Worm (Caenorhabditis elegans): ENCODE measurements around the gene ggtb-1.

Gene ggtb-1

ce11 chrIII:7142172-7142601 lies 8.6 kb downstream of the ggtb-1 start:
- TF ChIP-seq nhr-28 (tag; optimal IDR thresholded peaks at IDR 0.05) (no peak), pqm-1 (tag; optimal IDR thresholded peaks at IDR 0.05) (peak; percentile 45), nhr-237 (tag; optimal IDR thresholded peaks at IDR 0.05) (no peak), ama-1 (optimal IDR thresholded peaks at IDR 0.05) (peak; percentile 76), snpc-4 (tag; optimal IDR thresholded peaks at IDR 0.05) (peak; percentile 97), elt-2 (tag; optimal IDR thresholded peaks at IDR 0.05) (peak; percentile 26), nhr-25 (tag; optimal IDR thresholded peaks at IDR 0.05) (peak; percentile 11), ztf-4 (tag; optimal IDR thresholded peaks at IDR 0.05) (no peak), nfya-1 (tag; optimal IDR thresholded peaks at IDR 0.05; ENCODE audit: insufficient read depth) (peak; percentile 43)

- no peak for TF ChIP-seq R02D3.7 (tag; optimal IDR thresholded peaks at IDR 0.05)
- TF ChIP-seq sea-2 (GFP tag; optimal IDR thresholded peaks at IDR 0.05): no peak
Observed at ce11 chrIII:7144749-7145148, 11.2 kb downstream of the ggtb-1 start, which contains the start of gene glr-2. TSS of gene glr-2 (minus strand) at chrIII:7144959.

- TF ChIP-seq elt-3 (tag; optimal IDR thresholded peaks at IDR 0.05) (no peak), ceh-28 (tag; optimal IDR thresholded peaks at IDR 0.05) (no peak), pqm-1 (tag; optimal IDR thresholded peaks at IDR 0.05) (no peak), nhr-77 (tag; optimal IDR thresholded peaks at IDR 0.05) (no peak), ZK546.5 (tag; optimal IDR thresholded peaks at IDR 0.05) (no peak), aly-2 (tag; optimal IDR thresholded peaks at IDR 0.05) (no peak), snpc-4 (tag; optimal IDR thresholded peaks at IDR 0.05) (no peak), daf-12 (tag; optimal IDR thresholded peaks at IDR 0.05) (no peak), nhr-43 (tag; optimal IDR thresholded peaks at IDR 0.05; ENCODE audit: poor library complexity, severe bottlenecking) (no peak), egl-27 (tag; optimal IDR thresholded peaks at IDR 0.05) (no peak), pha-4 (tag; optimal IDR thresholded peaks at IDR 0.05) (no peak), fos-1 (tag; optimal IDR thresholded peaks at IDR 0.05) (no peak), ztf-11 (tag; optimal IDR thresholded peaks at IDR 0.05) (no peak), ceh-82 (tag; optimal IDR thresholded peaks at IDR 0.05) (no peak), elt-1 (tag; optimal IDR thresholded peaks at IDR 0.05) (no peak), skn-1 (tag; optimal IDR thresholded peaks at IDR 0.05) (no peak), fkh-10 (GFP tag; optimal IDR thresholded peaks at IDR 0.05) (no peak)
Observed at ce11 chrIII:7146341-7146740, 12.8 kb downstream of the ggtb-1 start.

ce11 chrIII:7148191-7148590 lies 14.6 kb downstream of the ggtb-1 start:
- no peak for TF ChIP-seq ceh-82 (tag; optimal IDR thresholded peaks at IDR 0.05)
- no peak for TF ChIP-seq fkh-2 (tag; optimal IDR thresholded peaks at IDR 0.05)
- TF ChIP-seq aly-2 (tag; optimal IDR thresholded peaks at IDR 0.05): no peak
- TF ChIP-seq fkh-10 (GFP tag; optimal IDR thresholded peaks at IDR 0.05): no peak
- TF ChIP-seq ceh-16 (tag; optimal IDR thresholded peaks at IDR 0.05): no peak
- no peak for TF ChIP-seq nhr-67 (tag; optimal IDR thresholded peaks at IDR 0.05)
- TF ChIP-seq elt-3 (tag; optimal IDR thresholded peaks at IDR 0.05): no peak
- no peak for TF ChIP-seq skn-1 (tag; optimal IDR thresholded peaks at IDR 0.05)
- no peak for TF ChIP-seq hmg-11 (tag; optimal IDR thresholded peaks at IDR 0.05)
- TF ChIP-seq sea-2 (GFP tag; optimal IDR thresholded peaks at IDR 0.05): no peak
- no peak for TF ChIP-seq nhr-12 (tag; optimal IDR thresholded peaks at IDR 0.05)
- TF ChIP-seq egl-5 (tag; optimal IDR thresholded peaks at IDR 0.05): no peak
- no peak for TF ChIP-seq unc-62 (GFP tag; optimal IDR thresholded peaks at IDR 0.05)
- TF ChIP-seq mml-1 (tag; optimal IDR thresholded peaks at IDR 0.05): no peak
- TF ChIP-seq ama-1 (optimal IDR thresholded peaks at IDR 0.05): no peak
- no peak for TF ChIP-seq ZK546.5 (tag; optimal IDR thresholded peaks at IDR 0.05)
- no peak for TF ChIP-seq ceh-28 (tag; optimal IDR thresholded peaks at IDR 0.05)
- TF ChIP-seq nfya-1 (tag; optimal IDR thresholded peaks at IDR 0.05; ENCODE audit: insufficient read depth): no peak
- no peak for TF ChIP-seq nhr-76 (tag; optimal IDR thresholded peaks at IDR 0.05)

ce11 chrIII:7150162-7150561 lies 16.6 kb downstream of the ggtb-1 start:
- TF ChIP-seq nhr-76 (tag; optimal IDR thresholded peaks at IDR 0.05) (no peak), elt-2 (tag; optimal IDR thresholded peaks at IDR 0.05) (no peak), elt-3 (tag; optimal IDR thresholded peaks at IDR 0.05) (no peak), ama-1 (optimal IDR thresholded peaks at IDR 0.05) (no peak), snpc-4 (tag; optimal IDR thresholded peaks at IDR 0.05) (no peak), hmg-11 (tag; optimal IDR thresholded peaks at IDR 0.05) (no peak), daf-12 (tag; optimal IDR thresholded peaks at IDR 0.05) (no peak), skn-1 (tag; optimal IDR thresholded peaks at IDR 0.05) (no peak), ztf-11 (tag; optimal IDR thresholded peaks at IDR 0.05) (no peak), elt-1 (tag; optimal IDR thresholded peaks at IDR 0.05) (no peak), nhr-25 (tag; optimal IDR thresholded peaks at IDR 0.05) (no peak), nhr-77 (tag; optimal IDR thresholded peaks at IDR 0.05) (no peak), nhr-237 (tag; optimal IDR thresholded peaks at IDR 0.05) (no peak), fos-1 (tag; optimal IDR thresholded peaks at IDR 0.05) (no peak), mdl-1 (tag; optimal IDR thresholded peaks at IDR 0.05) (no peak), lin-39 (tag; optimal IDR thresholded peaks at IDR 0.05) (no peak), jun-1 (tag; optimal IDR thresholded peaks at IDR 0.05) (no peak)

Measured in whole organism, L3 larva.